Fruit fly (Drosophila melanogaster): ENCODE measurements around the gene CG11262.
A peak's percentile ranks its signal among the peaks of the same experiment; 100 is the strongest.

The CG11262 gene

DNA sequence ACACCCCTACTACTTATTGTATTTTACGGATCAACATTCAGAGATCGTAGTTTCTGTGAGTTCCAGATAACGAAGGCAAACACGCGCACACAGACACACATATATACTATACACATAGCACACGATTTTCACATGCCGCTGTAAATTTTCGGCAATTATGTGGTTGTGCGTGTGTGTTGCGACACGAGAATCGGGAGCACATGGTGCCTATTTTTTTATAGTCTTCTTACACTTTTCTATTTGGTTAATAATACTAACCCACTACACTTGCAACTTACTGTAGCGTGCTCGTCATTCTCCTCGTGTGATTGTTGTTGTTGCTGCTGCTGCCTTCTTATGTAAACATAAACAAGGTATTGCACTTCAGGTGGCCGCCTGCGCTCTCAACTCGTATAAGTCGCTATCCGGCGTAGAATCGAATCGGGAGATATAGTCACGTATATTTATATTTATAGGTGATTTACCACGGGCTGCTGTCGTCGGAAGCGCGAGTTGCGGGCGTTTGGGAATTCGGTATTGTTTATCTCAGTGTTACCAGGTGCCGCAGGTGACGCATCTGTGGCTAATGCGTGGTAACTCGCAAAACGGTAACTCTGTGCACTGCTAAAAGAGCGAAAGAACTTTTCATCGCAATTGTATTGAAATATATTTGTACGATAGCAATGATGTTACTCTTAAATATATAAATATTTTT is 27.4 kb downstream of the CG11262 start, which contains the start of gene Adk2 (continued):
- TF ChIP-seq toy (GFP tag; IDR thresholded peaks at IDR 0.05) (no peak; the same call in 1 of the 2 replicates), wdn (GFP tag; IDR thresholded peaks at IDR 0.05) (no peak), Fer3 (tag; optimal IDR thresholded peaks at IDR 0.05) (peak; percentile 10), run (tag; optimal IDR thresholded peaks at IDR 0.05) (no peak), luna (GFP tag; optimal IDR thresholded peaks at IDR 0.05) (no peak), CG8089 (GFP tag; optimal IDR thresholded peaks at IDR 0.05) (no peak), CG14014 (GFP tag; IDR thresholded peaks at IDR 0.05) (peak; percentile 44), bowl (GFP tag; IDR thresholded peaks at IDR 0.05) (no peak), Sry-δ (GFP tag; optimal IDR thresholded peaks at IDR 0.05) (no peak), Adf1 (GFP tag; IDR thresholded peaks at IDR 0.05) (no peak), CG7372 (GFP tag; IDR thresholded peaks at IDR 0.05) (peak; percentile 8; the same call in 1 of the 2 replicates), CG13624 (GFP tag; optimal IDR thresholded peaks at IDR 0.05) (no peak), CG7963 (GFP tag; IDR thresholded peaks at IDR 0.05; ENCODE audit: partially characterized antibody) (no peak), fru (optimal IDR thresholded peaks at IDR 0.05) (no peak), shn (GFP tag; optimal IDR thresholded peaks at IDR 0.05) (no peak), CG2889 (GFP tag; IDR thresholded peaks at IDR 0.05) (0 out of 3 replicates have a peak, but pooled peaks have one; percentile 47), lilli (GFP tag; optimal IDR thresholded peaks at IDR 0.05) (no peak), TFAM (GFP tag; optimal IDR thresholded peaks at IDR 0.05) (no peak), CG3995 (GFP tag; optimal IDR thresholded peaks at IDR 0.05) (no peak), chif (GFP tag; optimal IDR thresholded peaks at IDR 0.05) (no peak), Rfx (GFP tag; IDR thresholded peaks at IDR 0.05) (peak; percentile 83), pita (GFP tag; optimal IDR thresholded peaks at IDR 0.05) (no peak), pros (GFP tag; optimal IDR thresholded peaks at IDR 0.05) (no peak), CG9727 (GFP tag; optimal IDR thresholded peaks at IDR 0.05) (no peak), dmrt11E (tag; optimal IDR thresholded peaks at IDR 0.05) (no peak), mam (GFP tag; optimal IDR thresholded peaks at IDR 0.05) (no peak), ken (GFP tag; IDR thresholded peaks at IDR 0.05) (0 out of 3 replicates have a peak, but pooled peaks have one; percentile 39), zen2 (GFP tag; IDR thresholded peaks at IDR 0.05; ENCODE audit: partially characterized antibody) (no peak), Stat92E (GFP tag; optimal IDR thresholded peaks at IDR 0.05) (no peak), CG12942 (GFP tag; optimal IDR thresholded peaks at IDR 0.05) (no peak), Meics (GFP tag; optimal IDR thresholded peaks at IDR 0.05) (no peak), CG14860 (GFP tag; IDR thresholded peaks at IDR 0.05; ENCODE audit: partially characterized antibody) (no peak), CG12071 (GFP tag; optimal IDR thresholded peaks at IDR 0.05) (no peak), Mad (GFP tag; optimal IDR thresholded peaks at IDR 0.05) (no peak), CG10431 (GFP tag; optimal IDR thresholded peaks at IDR 0.05) (no peak), Dip3 (GFP tag; optimal IDR thresholded peaks at IDR 0.05) (peak; percentile 18), slp2 (GFP tag; optimal IDR thresholded peaks at IDR 0.05) (no peak), pho (GFP tag; optimal IDR thresholded peaks at IDR 0.05) (no peak), PHDP (tag; optimal IDR thresholded peaks at IDR 0.05) (no peak), CG1647 (GFP tag; optimal IDR thresholded peaks at IDR 0.05) (no peak), abd-A (tag; optimal IDR thresholded peaks at IDR 0.05) (no peak), Nf-YA (GFP tag; IDR thresholded peaks at IDR 0.05) (0 out of 2 replicates have a peak, but pooled peaks have one; percentile 27), sima (GFP tag; optimal IDR thresholded peaks at IDR 0.05) (no peak), CG31441 (GFP tag; IDR thresholded peaks at IDR 0.05) (no peak), Ravus (GFP tag; IDR thresholded peaks at IDR 0.05) (no peak), CG1233 (GFP tag; optimal IDR thresholded peaks at IDR 0.05) (no peak), fd64A (GFP tag; optimal IDR thresholded peaks at IDR 0.05) (no peak), dm (GFP tag; optimal IDR thresholded peaks at IDR 0.05) (peak; percentile 62), Atf3 (GFP tag; optimal IDR thresholded peaks at IDR 0.05) (no peak), CG3847 (GFP tag; IDR thresholded peaks at IDR 0.05) (no peak; the same call in 1 of the 2 replicates), Tbp (GFP tag; optimal IDR thresholded peaks at IDR 0.05) (no peak)

All from whole organism, embryonic.